Worm (Caenorhabditis elegans): ENCODE data around the gene F42G4.2.

The F42G4.2 gene

ce11 chrII:13077746-13078145, 30.0 kb downstream of the F42G4.2 start:
- TF ChIP-seq ceh-28 (tag; optimal IDR thresholded peaks at IDR 0.05) (no peak), dpl-1 (GFP tag; optimal IDR thresholded peaks at IDR 0.05) (no peak), lin-29 (GFP tag; IDR thresholded peaks at IDR 0.05) (no peak), unc-130 (GFP tag; optimal IDR thresholded peaks at IDR 0.05) (no peak), zfp-2 (tag; optimal IDR thresholded peaks at IDR 0.05) (no peak), tra-1 (GFP tag; IDR thresholded peaks at IDR 0.05) (peak; percentile 78), ctbp-1 (GFP tag; IDR thresholded peaks at IDR 0.05) (no peak), Y5F2A.4 (GFP tag; optimal IDR thresholded peaks at IDR 0.05) (no peak), lin-38 (GFP tag; IDR thresholded peaks at IDR 0.05) (peak; percentile 11; the same call in 1 of the 2 replicates), nhr-77 (tag; optimal IDR thresholded peaks at IDR 0.05) (peak; percentile 55), ama-1 (optimal IDR thresholded peaks at IDR 0.05) (no peak), hlh-11 (tag; optimal IDR thresholded peaks at IDR 0.05) (peak; percentile 90), T20F7.1 (GFP tag; optimal IDR thresholded peaks at IDR 0.05) (no peak), ZK546.5 (tag; optimal IDR thresholded peaks at IDR 0.05) (no peak), hif-1 (tag; optimal IDR thresholded peaks at IDR 0.05) (peak in 1 of 2 experiments; percentile 27), attf-4 (tag; optimal IDR thresholded peaks at IDR 0.05) (no peak), Y105C5A.15 (GFP tag; IDR thresholded peaks at IDR 0.05) (no peak), spr-3 (GFP tag; optimal IDR thresholded peaks at IDR 0.05) (no peak), mdl-1 (tag; optimal IDR thresholded peaks at IDR 0.05) (peak in 1 of 2 experiments; percentile 67), lin-39 (tag; optimal IDR thresholded peaks at IDR 0.05) (no peak), saeg-2 (GFP tag; IDR thresholded peaks at IDR 0.05) (peak; percentile 15; the same call in 1 of the 2 replicates), mxl-2 (GFP tag; conservative IDR thresholded peaks at IDR 0.05) (peak; percentile 45; the same call in 1 of the 2 replicates), nhr-76 (tag; optimal IDR thresholded peaks at IDR 0.05) (no peak), rbr-2 (tag; optimal IDR thresholded peaks at IDR 0.05) (no peak), dmd-8 (GFP tag; IDR thresholded peaks at IDR 0.05) (no peak), T26A8.4 (GFP tag; IDR thresholded peaks at IDR 0.05) (no peak), ceh-20 (GFP tag; IDR thresholded peaks at IDR 0.05) (peak; percentile 71), php-3 (GFP tag; IDR thresholded peaks at IDR 0.05) (peak; percentile 97), lin-1 (GFP tag; IDR thresholded peaks at IDR 0.05) (peak; percentile 86), sdz-12 (GFP tag; optimal IDR thresholded peaks at IDR 0.05) (no peak), madf-9 (GFP tag; conservative IDR thresholded peaks at IDR 0.05) (no peak), fos-1 (tag; optimal IDR thresholded peaks at IDR 0.05) (no peak), F10B5.3 (tag; optimal IDR thresholded peaks at IDR 0.05) (no peak), Y75B8A.6 (GFP tag; IDR thresholded peaks at IDR 0.05) (no peak), nhr-25 (tag; optimal IDR thresholded peaks at IDR 0.05; ENCODE audit: borderline replicate concordance, insufficient read depth) (no peak), egl-43 (GFP tag; IDR thresholded peaks at IDR 0.05) (no peak), vab-7 (GFP tag; IDR thresholded peaks at IDR 0.05) (no peak), ceh-82 (tag; optimal IDR thresholded peaks at IDR 0.05) (no peak), snpc-1.2 (GFP tag; IDR thresholded peaks at IDR 0.05) (no peak), unc-39 (tag; optimal IDR thresholded peaks at IDR 0.05) (no peak), mes-2 (tag; optimal IDR thresholded peaks at IDR 0.05; ENCODE audit: poor library complexity, severe bottlenecking) (peak; percentile 8), nhr-11 (tag; optimal IDR thresholded peaks at IDR 0.05) (no peak), arid-1 (GFP tag; conservative IDR thresholded peaks at IDR 0.05) (no peak), lir-3 (tag; optimal IDR thresholded peaks at IDR 0.05) (no peak), lsy-2 (tag; optimal IDR thresholded peaks at IDR 0.05) (no peak), nhr-237 (tag; optimal IDR thresholded peaks at IDR 0.05) (no peak), daf-19 (GFP tag; conservative IDR thresholded peaks at IDR 0.05) (no peak), tag-97 (GFP tag; IDR thresholded peaks at IDR 0.05) (no peak), cey-2 (tag; optimal IDR thresholded peaks at IDR 0.05; ENCODE audit: borderline replicate concordance, insufficient read depth) (no peak), set-16 (GFP tag; IDR thresholded peaks at IDR 0.05) (no peak), D1046.2 (GFP tag; IDR thresholded peaks at IDR 0.05) (no peak)

Data from whole organism, L4 larva.